Fruit fly (Drosophila melanogaster): ENCODE results near the gene CG15549.

dm6 chr3R:30946352-30946751 lies 10.0 kb upstream of the CG15549 start:
- TF ChIP-seq CG7045 (GFP tag; optimal IDR thresholded peaks at IDR 0.05) (no peak), CG33017 (tag; optimal IDR thresholded peaks at IDR 0.05) (no peak), CG14711 (tag; optimal IDR thresholded peaks at IDR 0.05) (no peak)

All from whole organism, adult.